Fruit fly (Drosophila melanogaster) whole organism, adult: ENCODE data around the gene mu2.

Experiments
- CG11617 ChIP-seq: fragments of 200-800 bp; sonication (Bioruptor generic); optimal IDR thresholded peaks from 2 replicates; lab custom pipeline; 2017; ENCODE audit warnings: mild to moderate bottlenecking, missing biosample characterization, missing genetic modification reagents, missing genetic modification characterization
- CG14711 ChIP-seq: fragments of 200-800 bp; sonication (Bioruptor generic); optimal IDR thresholded peaks from 2 replicates; lab custom pipeline; 2018; ENCODE audit warnings: missing biosample characterization, mild to moderate bottlenecking, missing genetic modification characterization, moderate library complexity
- CG1620 ChIP-seq: fragments of 200-800 bp; sonication (Bioruptor generic); optimal IDR thresholded peaks from 2 replicates; lab custom pipeline; 2016; ENCODE audit warnings: missing biosample characterization, missing genetic modification characterization
- CG5204 ChIP-seq: fragments of 200-800 bp; sonication (Bioruptor generic); optimal IDR thresholded peaks from 2 replicates; lab custom pipeline; 2016; ENCODE audit warnings: missing biosample characterization, missing genetic modification characterization
- CG7045 ChIP-seq: fragments of 200-800 bp; sonication (Bioruptor generic); optimal IDR thresholded peaks from 2 replicates; lab custom pipeline; 2017; ENCODE audit warnings: missing biosample characterization, mild to moderate bottlenecking, missing genetic modification characterization
- CG7101 ChIP-seq: fragments of 200-800 bp; sonication (Bioruptor generic); optimal IDR thresholded peaks from 2 replicates; lab custom pipeline; 2018; ENCODE audit warnings: missing biosample characterization, mild to moderate bottlenecking, missing genetic modification characterization, moderate library complexity
- Hr96 ChIP-seq: fragments of 200-800 bp; sonication (Bioruptor generic); optimal IDR thresholded peaks from 2 replicates; lab custom pipeline; 2016; ENCODE audit warnings: missing biosample characterization, missing genetic modification characterization
- cic ChIP-seq: fragments of 200-800 bp; sonication (Bioruptor generic); optimal IDR thresholded peaks from 2 replicates; lab custom pipeline; 2017; ENCODE audit warnings: missing biosample characterization, mild to moderate bottlenecking, missing genetic modification characterization, moderate library complexity
- cnc ChIP-seq, 2 experiments: fragments of >200 bp; optimal IDR thresholded peaks; 2 replicates each; lab custom pipeline; 2017
- kay ChIP-seq: fragments of 200-800 bp; sonication (Bioruptor generic); peaks from one replicate; lab custom pipeline; 2016; ENCODE audit warnings: missing biosample characterization, missing genetic modification characterization, borderline replicate concordance
- pad ChIP-seq: fragments of 200-800 bp; sonication (Bioruptor generic); optimal IDR thresholded peaks from 3 replicates; lab custom pipeline; 2017; ENCODE audit warnings: missing biosample characterization, missing genetic modification characterization, mild to moderate bottlenecking, moderate library complexity, missing genetic modification reagents
- toe ChIP-seq: fragments of 200-800 bp; sonication (Bioruptor generic); optimal IDR thresholded peaks from 2 replicates; lab custom pipeline; 2016; ENCODE audit warnings: missing biosample characterization, missing genetic modification characterization

DNA sequence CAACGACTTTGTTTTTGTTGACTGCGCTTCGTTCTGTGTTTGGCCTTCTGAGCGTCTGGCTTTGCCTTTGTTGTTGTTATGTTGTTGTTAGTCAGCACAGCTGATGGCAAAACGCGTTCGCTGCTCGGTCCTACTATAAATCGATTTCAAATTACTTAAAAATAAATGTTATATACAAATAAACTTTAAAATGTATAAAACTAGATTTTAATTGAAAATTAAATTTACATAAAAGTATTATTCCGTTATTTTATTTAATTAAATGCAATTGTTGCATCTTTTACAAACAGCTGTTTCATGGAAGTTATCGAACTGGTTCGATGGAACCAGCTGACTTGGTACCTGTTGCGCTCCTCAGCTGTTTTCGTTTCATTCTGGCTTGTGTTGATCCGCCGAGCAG is 16.8 kb upstream of the mu2 start, which contains the start of gene mv:
- TF ChIP-seq kay (no peak), CG11617 (GFP tag; lab: Kevin White, UChicago) (peak; percentile 41), CG1620 (GFP tag; lab: Kevin White, UChicago) (no peak), toe (GFP tag; lab: Kevin White, UChicago) (no peak), CG5204 (no peak), CG7101 (no peak), CG7045 (GFP tag; lab: Kevin White, UChicago) (no peak), cnc (optimal IDR thresholded peaks at IDR 0.05; lab: Kevin White, UChicago) (no peak), Hr96 (no peak), CG14711 (tag; lab: Kevin White, UChicago) (peak; percentile 10), cic (GFP tag; lab: Kevin White, UChicago) (no peak), pad (GFP tag; lab: Kevin White, UChicago) (no peak)
